Worm (Caenorhabditis elegans) whole organism, L3 larva: ENCODE data around the gene srpa-72.

ENCODE experiments used
- aly-2 ChIP-seq: fragments of 150-350 bp; optimal IDR thresholded peaks from 2 replicates; lab custom pipeline; 2014; ENCODE audit warnings: missing biosample characterization, missing genetic modification characterization
- ceh-82 ChIP-seq: fragments of 150-350 bp; optimal IDR thresholded peaks from 2 replicates; lab custom pipeline; 2014; ENCODE audit warnings: missing biosample characterization, missing genetic modification characterization
- elt-1 ChIP-seq: fragments of 150-350 bp; optimal IDR thresholded peaks from 2 replicates; lab custom pipeline; 2014; ENCODE audit warnings: missing biosample characterization, missing genetic modification characterization
- nhr-11 ChIP-seq: fragments of 150-350 bp; optimal IDR thresholded peaks from 2 replicates; lab custom pipeline; 2014; ENCODE audit warnings: missing biosample characterization, missing genetic modification characterization
- nhr-76 ChIP-seq: fragments of 150-350 bp; sonication (generic microtip); optimal IDR thresholded peaks from 5 replicates; lab custom pipeline; 2014; ENCODE audit warnings: missing biosample characterization, missing genetic modification characterization
- nhr-77 ChIP-seq: fragments of 150-350 bp; optimal IDR thresholded peaks from 2 replicates; lab custom pipeline; 2014; ENCODE audit warnings: missing biosample characterization, missing genetic modification characterization
- snpc-4 ChIP-seq: fragments of 150-350 bp; optimal IDR thresholded peaks from 2 replicates; lab custom pipeline; 2014; ENCODE audit warnings: missing biosample characterization, missing genetic modification characterization

DNA sequence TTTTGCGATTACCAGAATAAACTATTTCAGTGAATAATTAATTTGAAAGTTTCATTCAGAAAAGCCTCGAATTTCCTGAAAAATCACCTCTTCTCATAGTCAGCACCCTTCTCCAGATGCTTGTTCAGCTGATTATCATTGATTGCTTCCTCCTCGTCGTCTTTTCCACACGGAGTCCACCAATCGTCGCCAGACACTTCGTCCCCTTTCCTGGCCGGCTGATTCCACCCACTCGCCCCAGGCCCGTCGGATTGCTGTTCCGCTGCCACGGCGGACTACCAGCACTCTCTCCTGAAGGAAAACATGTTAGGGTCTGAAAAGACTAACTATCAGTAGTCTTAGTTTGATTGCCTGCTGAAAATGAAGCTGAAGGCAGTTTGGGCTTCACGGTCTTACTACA is 6.5 kb upstream of the srpa-72 start:
- no peak for TF ChIP-seq snpc-4 (tag; lab: Kevin White, UChicago)
- no peak for TF ChIP-seq nhr-77 (tag; lab: Kevin White, UChicago)
- TF ChIP-seq aly-2 (tag; lab: Kevin White, UChicago), result no peak
- no peak for TF ChIP-seq nhr-11 (tag; lab: Kevin White, UChicago)
- TF ChIP-seq nhr-76 (tag; lab: Kevin White, UChicago), result no peak
- no peak for TF ChIP-seq ceh-82 (tag; lab: Kevin White, UChicago)
- no peak for TF ChIP-seq elt-1 (tag; lab: Kevin White, UChicago)
